Worm (Caenorhabditis elegans) whole organism, young adult: ENCODE results near the gene Y69A2AR.46.

Experiments
- C06A6.2 ChIP-seq: fragments of 200-800 bp; sonication (Bioruptor generic); conservative IDR thresholded peaks from 2 replicates; pipeline ENCODE4 v1.3.6; 2022; ENCODE audit warnings: missing genetic modification characterization, missing compliant biosample characterization
- F10E7.11 ChIP-seq: sonication (generic microtip); optimal IDR thresholded peaks from 2 replicates; lab custom pipeline; 2017; ENCODE audit warnings: mild to moderate bottlenecking, missing genetic modification characterization, moderate library complexity, missing compliant biosample characterization
- F52B5.7 ChIP-seq: sonication (generic microtip); optimal IDR thresholded peaks from 2 replicates; lab custom pipeline; 2016; ENCODE audit warnings: mild to moderate bottlenecking, missing genetic modification characterization, missing compliant biosample characterization
- nfya-1 ChIP-seq: sonication (generic microtip); optimal IDR thresholded peaks from 2 replicates; lab custom pipeline; 2017; ENCODE audit warnings: antibody characterized with exemption, missing compliant biosample characterization, missing genetic modification characterization, borderline replicate concordance; ENCODE audit not compliant: insufficient read depth
- pha-4 ChIP-seq: fragments of 150-350 bp; sonication (generic microtip); optimal IDR thresholded peaks from 2 replicates; lab custom pipeline; 2014; ENCODE audit warnings: missing biosample characterization, missing genetic modification reagents, missing genetic modification characterization
- snpc-4 ChIP-seq, 5 experiments: fragments of 150-350 bp in 1 of 5; sonication (generic microtip) in 4 of 5; optimal IDR thresholded peaks; 2 replicates each; lab custom pipeline; 2014 to 2018; ENCODE audit warnings: missing genetic modification characterization in 5 of 5, missing biosample characterization in 3 of 5, antibody characterized with exemption in 2 of 5, mild to moderate bottlenecking in 2 of 5, missing compliant biosample characterization in 2 of 5, missing genotype in 2 of 5, moderate library complexity in 2 of 5, missing genetic modification reagents in 1 of 5

DNA sequence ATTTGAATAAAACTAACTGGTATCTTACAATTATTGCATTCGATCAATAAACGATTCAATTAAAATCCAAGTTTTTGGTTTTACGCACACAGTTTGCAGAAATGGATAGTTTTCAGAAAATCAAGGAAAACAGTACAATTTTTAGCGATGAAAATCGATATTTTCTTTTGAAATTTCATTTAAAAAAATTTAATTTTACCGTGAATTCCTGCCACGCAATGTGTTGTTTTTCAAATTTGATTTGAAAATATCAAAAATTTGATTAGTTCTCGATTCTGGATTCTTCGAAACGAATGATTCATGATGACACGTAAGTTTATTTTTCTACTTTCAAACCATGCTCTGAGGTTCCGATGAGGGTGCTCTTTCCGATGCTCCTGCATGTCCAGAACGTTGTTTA is 613 bp downstream of the Y69A2AR.46 start, which contains the start of gene Y69A2AR.50:
- no peak for TF ChIP-seq C06A6.2 (GFP tag; lab: Robert Waterston, UW)
- no peak for TF ChIP-seq F10E7.11
- TF ChIP-seq nfya-1: no peak
- no peak for TF ChIP-seq snpc-4 (GFP tag; optimal IDR thresholded peaks at IDR 0.05; lab: Kevin White, UChicago)
- TF ChIP-seq snpc-4 (tag; optimal IDR thresholded peaks at IDR 0.05; lab: Kevin White, UChicago): no peak
- no peak for TF ChIP-seq F52B5.7 (tag; lab: Kevin White, UChicago)
- TF ChIP-seq pha-4: no peak
